Worm (Caenorhabditis elegans) whole organism, L1 larva: ENCODE data around the gene srh-87.
"Not testable (repeated sequence)": the region's sequence is repeated elsewhere in the genome, so short reads cannot be mapped to it uniquely, and the experiment has no call there.

ENCODE experiments used
- C16A3.4 ChIP-seq: fragments of 150-350 bp; optimal IDR thresholded peaks from 2 replicates; lab custom pipeline; 2014; ENCODE audit warnings: missing biosample characterization, missing genetic modification characterization
- egl-27 ChIP-seq, 2 experiments: fragments of 150-350 bp in 1 of 2; sonication (generic microtip); optimal IDR thresholded peaks; 3 replicates each; lab custom pipeline; 2017 to 2018; ENCODE audit warnings: missing biosample characterization in 2 of 2, missing genetic modification characterization in 2 of 2, missing genetic modification reagents in 2 of 2
- hlh-4 ChIP-seq: sonication (generic microtip); optimal IDR thresholded peaks from 2 replicates; lab custom pipeline; 2016; ENCODE audit warnings: mild to moderate bottlenecking, missing genetic modification characterization, missing compliant biosample characterization
- lin-15B ChIP-seq: fragments of 150-350 bp; sonication (generic microtip); optimal IDR thresholded peaks from 3 replicates; lab custom pipeline; 2014; ENCODE audit warnings: missing biosample characterization, missing genetic modification characterization
- nhr-11 ChIP-seq: fragments of 150-350 bp; optimal IDR thresholded peaks from 2 replicates; lab custom pipeline; 2014; ENCODE audit warnings: missing biosample characterization, missing genetic modification characterization
- nhr-76 ChIP-seq: sonication (generic microtip); optimal IDR thresholded peaks from 2 replicates; lab custom pipeline; 2017; ENCODE audit warnings: missing biosample characterization, missing genetic modification characterization
- nhr-85 ChIP-seq: sonication (generic microtip); peaks from one replicate; lab custom pipeline; 2016; ENCODE audit warnings: missing genetic modification characterization, inconsistent platforms, missing compliant biosample characterization
- sptf-1 ChIP-seq: fragments of 150-350 bp; optimal IDR thresholded peaks from 2 replicates; lab custom pipeline; 2014; ENCODE audit warnings: missing biosample characterization, missing genetic modification characterization
- xbp-1 ChIP-seq: sonication (generic microtip); optimal IDR thresholded peaks from 2 replicates; lab custom pipeline; 2016; ENCODE audit warnings: missing genetic modification characterization, missing compliant biosample characterization

ce11 chrV:2952102-2952501 lies 6.6 kb upstream of the srh-87 start, which contains the start of gene srw-122:
- TF ChIP-seq nhr-11; xbp-1 (tag; lab: Kevin White, UChicago); egl-27 (tag; optimal IDR thresholded peaks at IDR 0.05; lab: Kevin White, UChicago); lin-15B (tag; lab: Kevin White, UChicago); nhr-76; hlh-4 (tag; lab: Kevin White, UChicago); sptf-1 (tag; lab: Kevin White, UChicago); C16A3.4 (tag; lab: Kevin White, UChicago); nhr-85 (tag; lab: Kevin White, UChicago): not testable (repeated sequence)
